Fruit fly (Drosophila melanogaster): ENCODE results near the gene CG5418.

Gene CG5418

DNA sequence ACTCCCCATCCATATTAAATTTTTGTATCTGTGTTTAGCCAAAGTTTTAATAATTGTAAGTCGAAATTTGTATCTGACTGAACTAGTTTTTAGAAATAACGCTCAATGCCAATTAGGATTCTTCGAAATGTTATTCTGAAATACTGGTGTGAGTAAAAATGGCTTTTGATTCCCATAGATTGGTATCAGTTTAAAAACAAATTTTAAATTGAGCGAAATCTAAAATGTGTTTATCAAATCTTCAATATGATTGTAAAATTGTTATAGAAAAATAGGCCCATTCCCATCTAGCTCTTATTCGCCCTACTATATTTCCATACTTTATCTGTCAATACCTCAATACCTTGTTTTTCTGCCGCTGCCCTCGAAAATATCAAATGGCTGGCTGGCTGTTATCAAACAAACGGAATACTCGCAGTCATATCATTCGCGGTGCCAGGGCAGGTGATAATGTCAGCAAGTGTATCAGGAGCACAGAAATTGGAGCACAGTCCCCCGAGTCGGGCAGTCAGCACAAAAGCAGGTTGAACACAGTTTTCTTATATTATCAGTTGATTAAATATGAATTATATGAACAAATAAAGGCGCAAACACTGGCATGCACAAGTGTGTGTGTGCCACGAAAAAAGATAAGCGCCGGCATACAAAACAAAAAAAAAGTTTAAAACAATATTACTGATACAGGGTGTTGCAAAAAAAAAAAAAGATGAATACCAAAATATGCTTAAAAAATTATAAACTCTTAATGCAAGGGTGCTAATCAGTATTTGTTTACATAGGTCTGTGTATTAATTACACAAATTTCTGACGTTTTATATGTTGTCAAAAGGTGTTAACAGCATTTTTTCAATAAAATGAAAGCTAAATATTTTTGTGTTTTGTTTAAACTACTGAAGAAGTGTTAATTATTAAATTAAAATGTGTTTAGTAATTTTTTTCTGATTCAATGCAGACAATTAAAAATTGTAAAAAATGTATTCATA is 44.5 kb upstream of the CG5418 start, which contains the start of gene t-cup (continued):
- peak; percentile 48; the same call in 1 of the 2 replicates for TF ChIP-seq CG7372 (GFP tag; IDR thresholded peaks at IDR 0.05)
- peak; percentile 67 for TF ChIP-seq Sox102F (GFP tag; optimal IDR thresholded peaks at IDR 0.05)
- TF ChIP-seq cg (GFP tag; optimal IDR thresholded peaks at IDR 0.05), result peak; percentile 65
- TF ChIP-seq Myb (GFP tag; optimal IDR thresholded peaks at IDR 0.05), result peak; percentile 20
- TF ChIP-seq toy (GFP tag; IDR thresholded peaks at IDR 0.05), result no peak
- TF ChIP-seq her (GFP tag; optimal IDR thresholded peaks at IDR 0.05), result peak; percentile 26
- TF ChIP-seq CG12391 (tag; optimal IDR thresholded peaks at IDR 0.05), result peak; percentile 49
- TF ChIP-seq CG8290 (GFP tag; optimal IDR thresholded peaks at IDR 0.05), result peak; percentile 45
- peak; percentile 64 to 81 for TF ChIP-seq CG8290 (tag; optimal IDR thresholded peaks at IDR 0.05)
- TF ChIP-seq bab2 (GFP tag; optimal IDR thresholded peaks at IDR 0.05), result peak; percentile 76
- TF ChIP-seq trh (GFP tag; optimal IDR thresholded peaks at IDR 0.05), result peak; percentile 10
- TF ChIP-seq Ssrp (tag; optimal IDR thresholded peaks at IDR 0.05), result no peak
- TF ChIP-seq CG9437 (GFP tag; optimal IDR thresholded peaks at IDR 0.05), result peak; percentile 23
- peak; percentile 86 for TF ChIP-seq Awh (GFP tag; IDR thresholded peaks at IDR 0.05)
- TF ChIP-seq aop (GFP tag; IDR thresholded peaks at IDR 0.05), result no peak
- TF ChIP-seq CG2116 (GFP tag; optimal IDR thresholded peaks at IDR 0.05), result peak; percentile 54
- TF ChIP-seq CG16863 (GFP tag; optimal IDR thresholded peaks at IDR 0.05), result peak; percentile 65
- TF ChIP-seq CG6272 (GFP tag; IDR thresholded peaks at IDR 0.05), result no peak
- TF ChIP-seq chm (GFP tag; IDR thresholded peaks at IDR 0.05), result peak; percentile 85; the same call in 1 of the 2 replicates
- TF ChIP-seq CG14965 (GFP tag; optimal IDR thresholded peaks at IDR 0.05; ENCODE audit: borderline replicate concordance), result peak; percentile 27
- TF ChIP-seq CG12659 (GFP tag; optimal IDR thresholded peaks at IDR 0.05), result peak; percentile 78
- TF ChIP-seq CG14860 (GFP tag; IDR thresholded peaks at IDR 0.05; ENCODE audit: partially characterized antibody), result no peak
- TF ChIP-seq Ets97D (GFP tag; optimal IDR thresholded peaks at IDR 0.05), result peak; percentile 52
- peak; percentile 62 for TF ChIP-seq CG1603 (tag; optimal IDR thresholded peaks at IDR 0.05)
- TF ChIP-seq CG12299 (tag; optimal IDR thresholded peaks at IDR 0.05), result peak; percentile 68
- no peak for TF ChIP-seq CG11085 (GFP tag; IDR thresholded peaks at IDR 0.05)
- TF ChIP-seq tup (GFP tag; optimal IDR thresholded peaks at IDR 0.05), result peak; percentile 28
- TF ChIP-seq en (GFP tag; optimal IDR thresholded peaks at IDR 0.05), result peak; percentile 0
- TF ChIP-seq CG10462 (GFP tag; optimal IDR thresholded peaks at IDR 0.05), result peak; percentile 23
- peak; percentile 96 for TF ChIP-seq lab (GFP tag; optimal IDR thresholded peaks at IDR 0.05)
- TF ChIP-seq Ptx1 (GFP tag; IDR thresholded peaks at IDR 0.05), result peak; percentile 38; the same call in 1 of the 2 replicates
- no peak for TF ChIP-seq inv (GFP tag; IDR thresholded peaks at IDR 0.05; ENCODE audit: partially characterized antibody)
- peak; percentile 57 for TF ChIP-seq CG11504 (tag; optimal IDR thresholded peaks at IDR 0.05)
- TF ChIP-seq CG11723 (GFP tag; optimal IDR thresholded peaks at IDR 0.05), result peak; percentile 81
- no peak for TF ChIP-seq slou (GFP tag; optimal IDR thresholded peaks at IDR 0.05)
- peak; percentile 78 for TF ChIP-seq Sox100B (GFP tag; optimal IDR thresholded peaks at IDR 0.05)
- TF ChIP-seq CG9932 (GFP tag; IDR thresholded peaks at IDR 0.05), result no peak
- TF ChIP-seq org-1 (GFP tag; optimal IDR thresholded peaks at IDR 0.05), result peak; percentile 80
- TF ChIP-seq nau (GFP tag; optimal IDR thresholded peaks at IDR 0.05), result peak; percentile 92
- TF ChIP-seq ham (GFP tag; IDR thresholded peaks at IDR 0.05), result no peak
- no peak for TF ChIP-seq HmgD (GFP tag; optimal IDR thresholded peaks at IDR 0.05)
- no peak for TF ChIP-seq CG14667 (GFP tag; IDR thresholded peaks at IDR 0.05)
- peak; percentile 32 for TF ChIP-seq twi (tag; optimal IDR thresholded peaks at IDR 0.05)
- no peak for TF ChIP-seq knrl (GFP tag; IDR thresholded peaks at IDR 0.05; ENCODE audit: partially characterized antibody)
- no peak for TF ChIP-seq Poxn (GFP tag; IDR thresholded peaks at IDR 0.05)
- peak; percentile 73 for TF ChIP-seq eyg (GFP tag; optimal IDR thresholded peaks at IDR 0.05)
- TF ChIP-seq CG14710 (tag; optimal IDR thresholded peaks at IDR 0.05), result peak; percentile 54
- TF ChIP-seq CG15601 (tag; optimal IDR thresholded peaks at IDR 0.05), result peak; percentile 88
- no peak for TF ChIP-seq Hr39 (optimal IDR thresholded peaks at IDR 0.05)
